Worm (Caenorhabditis elegans) whole organism, L2 larva: Measurements from ENCODE around the gene dpy-28.

Experiments used
- C34F6.9 ChIP-seq: fragments of 150-350 bp; optimal IDR thresholded peaks from 2 replicates; lab custom pipeline; 2014; ENCODE audit warnings: missing biosample characterization, missing genetic modification characterization
- F13H6.1 ChIP-seq: sonication (generic microtip); optimal IDR thresholded peaks from 2 replicates; lab custom pipeline; 2016; ENCODE audit warnings: missing genetic modification characterization, missing compliant biosample characterization
- R02D3.7 ChIP-seq: fragments of 150-350 bp; optimal IDR thresholded peaks from 2 replicates; lab custom pipeline; 2014; ENCODE audit warnings: missing biosample characterization, missing genetic modification characterization
- Y55F3AM.14 ChIP-seq: fragments of 200-800 bp; sonication (Bioruptor generic); optimal IDR thresholded peaks from 2 replicates; lab custom pipeline; 2018; ENCODE audit warnings: mild to moderate bottlenecking, missing genetic modification characterization, missing compliant biosample characterization
- ZK546.5 ChIP-seq: sonication (generic microtip); optimal IDR thresholded peaks from 2 replicates; lab custom pipeline; 2017; ENCODE audit warnings: missing biosample characterization, missing genetic modification characterization
- aly-2 ChIP-seq: fragments of 150-350 bp; optimal IDR thresholded peaks from 2 replicates; lab custom pipeline; 2014; ENCODE audit warnings: missing biosample characterization, missing genetic modification characterization
- ama-1 ChIP-seq: fragments of 150-350 bp; optimal IDR thresholded peaks from 2 replicates; lab custom pipeline; 2018; ENCODE audit warnings: inconsistent platforms
- blmp-1 ChIP-seq: sonication (generic microtip); optimal IDR thresholded peaks from 2 replicates; lab custom pipeline; 2017; ENCODE audit warnings: missing genetic modification characterization, mild to moderate bottlenecking, missing compliant biosample characterization, antibody characterized with exemption, moderate library complexity; ENCODE audit not compliant: insufficient read depth
- ceh-16 ChIP-seq: fragments of 150-350 bp; optimal IDR thresholded peaks from 2 replicates; lab custom pipeline; 2014; ENCODE audit warnings: missing biosample characterization, missing genetic modification characterization
- ceh-82 ChIP-seq: fragments of 150-350 bp; optimal IDR thresholded peaks from 2 replicates; lab custom pipeline; 2014; ENCODE audit warnings: missing biosample characterization, missing genetic modification characterization
- crh-2 ChIP-seq: sonication (generic microtip); optimal IDR thresholded peaks from 2 replicates; lab custom pipeline; 2017; ENCODE audit warnings: missing biosample characterization, missing genetic modification characterization
- dmd-4 ChIP-seq: sonication (generic microtip); optimal IDR thresholded peaks from 2 replicates; lab custom pipeline; 2017; ENCODE audit warnings: missing biosample characterization, missing genetic modification characterization
- egl-27 ChIP-seq: sonication (generic microtip); optimal IDR thresholded peaks from 3 replicates; lab custom pipeline; 2017; ENCODE audit warnings: missing biosample characterization, missing genetic modification reagents, missing genetic modification characterization
- elt-3 ChIP-seq: sonication (generic microtip); optimal IDR thresholded peaks from 2 replicates; lab custom pipeline; 2017; ENCODE audit warnings: missing biosample characterization, missing genetic modification characterization
- fos-1 ChIP-seq: fragments of 150-350 bp; optimal IDR thresholded peaks from 2 replicates; lab custom pipeline; 2014; ENCODE audit warnings: missing biosample characterization, missing genetic modification characterization
- gmeb-1 ChIP-seq: fragments of 150-350 bp; optimal IDR thresholded peaks from 2 replicates; lab custom pipeline; 2014; ENCODE audit warnings: missing biosample characterization, missing genetic modification characterization
- lin-11 ChIP-seq: fragments of 150-350 bp; sonication (generic microtip); optimal IDR thresholded peaks from 2 replicates; lab custom pipeline; 2014; ENCODE audit warnings: missing biosample characterization, missing genetic modification characterization, inconsistent platforms, mixed read lengths
- lin-13 ChIP-seq: fragments of 150-350 bp; optimal IDR thresholded peaks from 2 replicates; lab custom pipeline; 2014; ENCODE audit warnings: missing biosample characterization, missing genetic modification reagents, missing genetic modification characterization
- lin-39 ChIP-seq: fragments of 150-350 bp; optimal IDR thresholded peaks from 2 replicates; lab custom pipeline; 2014; ENCODE audit warnings: missing biosample characterization, missing genetic modification reagents, missing genetic modification characterization
- lsy-2 ChIP-seq, 2 experiments: fragments of 150-350 bp in 1 of 2; sonication (generic microtip) in 1 of 2; optimal IDR thresholded peaks; 2 replicates each; lab custom pipeline; 2014 to 2017; ENCODE audit warnings: missing biosample characterization in 2 of 2, missing genetic modification characterization in 2 of 2
- mab-5 ChIP-seq: fragments of 150-350 bp; optimal IDR thresholded peaks from 2 replicates; lab custom pipeline; 2014; ENCODE audit warnings: missing biosample characterization, missing genetic modification characterization
- mbf-1 ChIP-seq: sonication (generic microtip); optimal IDR thresholded peaks from 2 replicates; lab custom pipeline; 2017; ENCODE audit warnings: missing biosample characterization, missing genetic modification characterization
- mdl-1 ChIP-seq, 2 experiments: fragments of 150-350 bp in 1 of 2; sonication (generic microtip) in 1 of 2; optimal IDR thresholded peaks; 2 replicates each; lab custom pipeline; 2017; ENCODE audit warnings: missing biosample characterization in 2 of 2, missing genetic modification characterization in 2 of 2
- nhr-11 ChIP-seq: fragments of 150-350 bp; optimal IDR thresholded peaks from 2 replicates; lab custom pipeline; 2014; ENCODE audit warnings: missing biosample characterization, missing genetic modification characterization
- nhr-12 ChIP-seq: fragments of 150-350 bp; optimal IDR thresholded peaks from 2 replicates; lab custom pipeline; 2014; ENCODE audit warnings: missing biosample characterization, missing genetic modification characterization
- nhr-129 ChIP-seq: fragments of 150-350 bp; optimal IDR thresholded peaks from 2 replicates; lab custom pipeline; 2014; ENCODE audit warnings: missing biosample characterization, missing genetic modification characterization
- nhr-21 ChIP-seq: fragments of 150-350 bp; optimal IDR thresholded peaks from 2 replicates; lab custom pipeline; 2014; ENCODE audit warnings: missing biosample characterization, missing genetic modification characterization
- nhr-23 ChIP-seq: fragments of 150-350 bp; optimal IDR thresholded peaks from 2 replicates; lab custom pipeline; 2014; ENCODE audit warnings: missing biosample characterization, missing genetic modification reagents, missing genetic modification characterization
- nhr-237 ChIP-seq: fragments of 150-350 bp; optimal IDR thresholded peaks from 2 replicates; lab custom pipeline; 2014; ENCODE audit warnings: missing biosample characterization, missing genetic modification characterization
- nhr-25 ChIP-seq: fragments of 150-350 bp; sonication (generic microtip); optimal IDR thresholded peaks from 3 replicates; lab custom pipeline; 2014; ENCODE audit warnings: missing biosample characterization, missing genetic modification characterization
- nhr-6 ChIP-seq: fragments of 150-350 bp; optimal IDR thresholded peaks from 2 replicates; lab custom pipeline; 2014; ENCODE audit warnings: missing biosample characterization, missing genetic modification characterization
- nhr-77 ChIP-seq: fragments of 150-350 bp; optimal IDR thresholded peaks from 2 replicates; lab custom pipeline; 2014; ENCODE audit warnings: missing biosample characterization, missing genetic modification characterization
- peb-1 ChIP-seq: fragments of 150-350 bp; optimal IDR thresholded peaks from 2 replicates; lab custom pipeline; 2014; ENCODE audit warnings: missing biosample characterization, missing genetic modification characterization
- sem-4 ChIP-seq: fragments of 150-350 bp; optimal IDR thresholded peaks from 2 replicates; lab custom pipeline; 2014; ENCODE audit warnings: missing biosample characterization, missing genetic modification reagents, missing genetic modification characterization
- skn-1 ChIP-seq: sonication (generic microtip); optimal IDR thresholded peaks from 2 replicates; lab custom pipeline; 2017; ENCODE audit warnings: missing biosample characterization, missing genetic modification characterization
- sma-3 ChIP-seq: sonication (generic microtip); optimal IDR thresholded peaks from 2 replicates; lab custom pipeline; 2016; ENCODE audit warnings: missing genetic modification reagents, missing genetic modification characterization, missing compliant biosample characterization
- sma-9 ChIP-seq, 2 experiments: fragments of 150-350 bp in 1 of 2; sonication (generic microtip) in 1 of 2; optimal IDR thresholded peaks; 2 replicates each; lab custom pipeline; 2014 to 2016; ENCODE audit warnings: missing genetic modification characterization in 2 of 2, mild to moderate bottlenecking in 1 of 2, missing biosample characterization in 1 of 2, missing compliant biosample characterization in 1 of 2, missing genetic modification reagents in 1 of 2, moderate library complexity in 1 of 2
- snpc-4 ChIP-seq: fragments of 150-350 bp; optimal IDR thresholded peaks from 2 replicates; lab custom pipeline; 2014; ENCODE audit warnings: missing biosample characterization, missing genetic modification characterization
- unc-39 ChIP-seq: fragments of 150-350 bp; optimal IDR thresholded peaks from 2 replicates; lab custom pipeline; 2014; ENCODE audit warnings: missing biosample characterization, missing genetic modification characterization
- unc-55 ChIP-seq: fragments of 150-350 bp; sonication (generic microtip); optimal IDR thresholded peaks from 3 replicates; lab custom pipeline; 2014; ENCODE audit warnings: missing biosample characterization, missing genetic modification reagents, missing genetic modification characterization
- unc-62 ChIP-seq: fragments of 150-350 bp; optimal IDR thresholded peaks from 2 replicates; lab custom pipeline; 2014; ENCODE audit warnings: missing biosample characterization, missing genetic modification reagents, missing genetic modification characterization
- zag-1 ChIP-seq: fragments of 150-350 bp; optimal IDR thresholded peaks from 2 replicates; lab custom pipeline; 2014; ENCODE audit warnings: missing biosample characterization, missing genetic modification characterization
- ztf-1 ChIP-seq: fragments of 200-800 bp; sonication (Bioruptor generic); conservative IDR thresholded peaks from 2 replicates; pipeline ENCODE4 v1.3.6; 2022; ENCODE audit warnings: missing genetic modification characterization, missing compliant biosample characterization
- ztf-11 ChIP-seq: sonication (generic microtip); optimal IDR thresholded peaks from 2 replicates; lab custom pipeline; 2017; ENCODE audit warnings: missing biosample characterization, missing genetic modification characterization
- ztf-4 ChIP-seq: fragments of 150-350 bp; optimal IDR thresholded peaks from 2 replicates; lab custom pipeline; 2014; ENCODE audit warnings: missing biosample characterization, missing genetic modification characterization

dpy-28 gene

ce11 chrIII:10739902-10740301 lies 23.0 kb upstream of the dpy-28 start:
- no peak for TF ChIP-seq nhr-6
- TF ChIP-seq skn-1 (tag; lab: Kevin White, UChicago): no peak
- no peak for TF ChIP-seq nhr-21 (tag; lab: Kevin White, UChicago)
- peak; percentile 8 for TF ChIP-seq Y55F3AM.14 (GFP tag; lab: Kevin White, UChicago)
- peak; percentile 64 for TF ChIP-seq unc-55 (GFP tag; lab: Kevin White, UChicago)
- no peak for TF ChIP-seq snpc-4 (tag; lab: Kevin White, UChicago)
- peak; percentile 3 for TF ChIP-seq egl-27 (tag; lab: Kevin White, UChicago)
- TF ChIP-seq lin-13 (GFP tag; lab: Kevin White, UChicago): peak; percentile 9
- TF ChIP-seq F13H6.1 (tag; lab: Kevin White, UChicago): peak; percentile 50
- peak; percentile 86 for TF ChIP-seq crh-2 (tag; lab: Kevin White, UChicago)
- TF ChIP-seq lin-39: no peak
- TF ChIP-seq nhr-12 (tag; lab: Kevin White, UChicago): no peak
- peak; percentile 38 for TF ChIP-seq nhr-129 (tag; lab: Kevin White, UChicago)
- peak; percentile 20 for TF ChIP-seq sma-9 (GFP tag; optimal IDR thresholded peaks at IDR 0.05; lab: Kevin White, UChicago)
- no peak for TF ChIP-seq sma-9 (tag; optimal IDR thresholded peaks at IDR 0.05; lab: Kevin White, UChicago)
- TF ChIP-seq lsy-2 (tag; optimal IDR thresholded peaks at IDR 0.05; lab: Kevin White, UChicago): peak; percentile 37 to 64
- TF ChIP-seq nhr-25: peak; percentile 6
- peak; percentile 25 for TF ChIP-seq fos-1 (tag; lab: Kevin White, UChicago)
- TF ChIP-seq mdl-1 (tag; optimal IDR thresholded peaks at IDR 0.05; lab: Kevin White, UChicago): peak in 1 of 2 experiments; percentile 0
- peak; percentile 54 for TF ChIP-seq ama-1 (lab: Kevin White, UChicago)
- peak; percentile 82 for TF ChIP-seq C34F6.9 (tag; lab: Kevin White, UChicago)

- TF ChIP-seq peb-1 (tag; lab: Kevin White, UChicago): no peak
- TF ChIP-seq ama-1 (lab: Kevin White, UChicago): no peak
- TF ChIP-seq mdl-1 (tag; optimal IDR thresholded peaks at IDR 0.05; lab: Kevin White, UChicago): no peak
Observed at ce11 chrIII:10740518-10740917, 22.4 kb upstream of the dpy-28 start, which contains the start of gene K01G5.8. Gene K01G5.8, minus strand, starts transcription at chrIII:10740772.

- TF ChIP-seq snpc-4 (tag; lab: Kevin White, UChicago) (peak; percentile 20), sma-3 (peak; percentile 90), ZK546.5 (tag; lab: Kevin White, UChicago) (no peak), C34F6.9 (tag; lab: Kevin White, UChicago) (peak; percentile 90), nhr-6 (no peak), mab-5 (tag; lab: Kevin White, UChicago) (no peak), unc-55 (GFP tag; lab: Kevin White, UChicago) (peak; percentile 83), nhr-25 (peak; percentile 66), nhr-12 (tag; lab: Kevin White, UChicago) (no peak), elt-3 (no peak), crh-2 (tag; lab: Kevin White, UChicago) (peak; percentile 97), lin-13 (GFP tag; lab: Kevin White, UChicago) (peak; percentile 80), ztf-1 (GFP tag; lab: Robert Waterston, UW) (no peak), F13H6.1 (tag; lab: Kevin White, UChicago) (peak; percentile 79), gmeb-1 (tag; lab: Kevin White, UChicago) (peak; percentile 82), lin-39 (no peak), aly-2 (tag; lab: Kevin White, UChicago) (no peak), peb-1 (tag; lab: Kevin White, UChicago) (no peak), ceh-82 (no peak), ceh-16 (tag; lab: Kevin White, UChicago) (no peak), R02D3.7 (tag; lab: Kevin White, UChicago) (no peak), nhr-237 (tag; lab: Kevin White, UChicago) (no peak), lsy-2 (tag; optimal IDR thresholded peaks at IDR 0.05; lab: Kevin White, UChicago) (peak in 1 of 2 experiments; percentile 82), ztf-11 (tag; lab: Kevin White, UChicago) (no peak), nhr-11 (no peak), zag-1 (peak; percentile 34), unc-62 (GFP tag; lab: Kevin White, UChicago) (no peak), ztf-4 (tag; lab: Kevin White, UChicago) (no peak), mdl-1 (tag; optimal IDR thresholded peaks at IDR 0.05; lab: Kevin White, UChicago) (peak in 1 of 2 experiments; percentile 72), sem-4 (tag; lab: Kevin White, UChicago) (peak; percentile 54), blmp-1 (tag; lab: Kevin White, UChicago) (peak; percentile 45), lin-11 (peak; percentile 43), sma-9 (GFP tag; optimal IDR thresholded peaks at IDR 0.05; lab: Kevin White, UChicago) (peak; percentile 65), sma-9 (tag; optimal IDR thresholded peaks at IDR 0.05; lab: Kevin White, UChicago) (no peak), egl-27 (tag; lab: Kevin White, UChicago) (peak; percentile 17), fos-1 (tag; lab: Kevin White, UChicago) (peak; percentile 100), unc-39 (tag; lab: Kevin White, UChicago) (no peak), nhr-129 (tag; lab: Kevin White, UChicago) (peak; percentile 59), nhr-77 (tag; lab: Kevin White, UChicago) (no peak), skn-1 (tag; lab: Kevin White, UChicago) (peak; percentile 54), mbf-1 (tag; lab: Kevin White, UChicago) (no peak), ama-1 (lab: Kevin White, UChicago) (peak; percentile 76), dmd-4 (tag; lab: Kevin White, UChicago) (no peak), nhr-23 (tag; lab: Kevin White, UChicago) (no peak), Y55F3AM.14 (GFP tag; lab: Kevin White, UChicago) (no peak)
Observed at ce11 chrIII:10742382-10742860, 20.5 kb upstream of the dpy-28 start, which contains the start of the genes tbb-1 and rib-2. Gene tbb-1, minus strand, starts transcription at chrIII:10742432. Gene rib-2, plus strand, starts transcription at chrIII:10742810.
